Fruit fly (Drosophila melanogaster) whole organism, embryonic: ENCODE data around the gene CG31050.

Experiments used
- CG14667 ChIP-seq: fragments of 200-800 bp; sonication (Bioruptor generic); IDR thresholded peaks from 2 replicates; pipeline ENCODE4 v1.3.6; 2022; ENCODE audit warnings: missing biosample characterization, missing genetic modification characterization
- CG4424 ChIP-seq: fragments of 200-800 bp; sonication (Bioruptor generic); optimal IDR thresholded peaks from 3 replicates; lab custom pipeline; 2016; ENCODE audit warnings: missing biosample characterization, missing genetic modification characterization
- CG7839 ChIP-seq: fragments of 200-800 bp; sonication (Bioruptor generic); optimal IDR thresholded peaks from 3 replicates; lab custom pipeline; 2018; ENCODE audit warnings: missing biosample characterization, mild to moderate bottlenecking, missing genetic modification characterization, moderate library complexity
- Dip3 ChIP-seq: fragments of 200-800 bp; sonication (Bioruptor generic); optimal IDR thresholded peaks from 3 replicates; lab custom pipeline; 2016; ENCODE audit warnings: missing biosample characterization, missing genetic modification characterization
- Ets65A ChIP-seq: fragments of 200-800 bp; sonication (Bioruptor generic); peaks from one replicate; lab custom pipeline; 2016; ENCODE audit warnings: missing biosample characterization, missing genetic modification characterization
- Fer1 ChIP-seq: fragments of 200-800 bp; sonication (Bioruptor generic); optimal IDR thresholded peaks from 2 replicates; lab custom pipeline; 2017; ENCODE audit warnings: missing biosample characterization, mild to moderate bottlenecking, missing genetic modification characterization
- Ptx1 ChIP-seq: fragments of 200-800 bp; sonication (Bioruptor generic); IDR thresholded peaks from 2 replicates; pipeline ENCODE4 v1.3.6; 2022; ENCODE audit warnings: missing biosample characterization, missing genetic modification characterization
- phol ChIP-seq: fragments of 200-800 bp; sonication (Bioruptor generic); optimal IDR thresholded peaks from 3 replicates; lab custom pipeline; 2018; ENCODE audit warnings: missing biosample characterization, mild to moderate bottlenecking, missing genetic modification characterization, moderate library complexity
- tup ChIP-seq: fragments of 200-800 bp; sonication (Bioruptor generic); optimal IDR thresholded peaks from 2 replicates; lab custom pipeline; 2016; ENCODE audit warnings: missing biosample characterization, mild to moderate bottlenecking, missing genetic modification characterization, moderate library complexity

dm6 chr3R:28628696-28629095 is 21.6 kb downstream of the CG31050 start:
- TF ChIP-seq phol (tag; lab: Kevin White, UChicago) (no peak), Fer1 (no peak), Ptx1 (GFP tag; lab: Robert Waterston, UW) (no peak), CG14667 (no peak), Ets65A (GFP tag; lab: Kevin White, UChicago) (peak; percentile 45), CG7839 (tag; lab: Kevin White, UChicago) (no peak), Dip3 (GFP tag; lab: Kevin White, UChicago) (no peak), tup (no peak), CG4424 (no peak)
